Worm (Caenorhabditis elegans) whole organism, dauer: ENCODE measurements around the gene F39H12.1.

Source experiments
- unc-62 ChIP-seq: sonication (generic microtip); optimal IDR thresholded peaks from 2 replicates; lab custom pipeline; 2017; ENCODE audit warnings: missing biosample characterization, missing genetic modification reagents, missing genetic modification characterization

F39H12.1 gene

DNA sequence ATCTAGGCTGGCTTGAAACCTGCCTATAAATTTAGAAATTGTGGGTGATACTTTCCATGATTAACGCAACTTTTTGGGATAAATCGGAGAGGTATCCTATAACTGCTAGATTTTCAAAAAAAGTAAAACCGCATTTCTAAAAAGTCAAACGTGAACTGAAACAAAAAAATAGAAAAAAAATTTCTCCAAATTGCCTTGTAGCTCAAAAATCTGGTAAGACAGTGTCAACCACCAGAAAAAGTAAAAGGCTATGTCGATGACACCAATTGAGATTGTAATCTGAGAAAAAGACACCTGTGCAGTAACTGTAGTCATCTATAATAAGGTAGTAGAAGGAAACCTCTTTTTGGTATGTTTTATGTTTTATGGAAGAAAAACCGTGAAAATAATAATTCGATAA, 6.0 kb upstream of the F39H12.1 start, which contains the start of gene wdr-54:
Gene wdr-54, plus strand, starts transcription at position 301 of the 400 bp plus-strand sequence.
- no peak for TF ChIP-seq unc-62 (GFP tag; lab: Kevin White, UChicago)

DNA sequence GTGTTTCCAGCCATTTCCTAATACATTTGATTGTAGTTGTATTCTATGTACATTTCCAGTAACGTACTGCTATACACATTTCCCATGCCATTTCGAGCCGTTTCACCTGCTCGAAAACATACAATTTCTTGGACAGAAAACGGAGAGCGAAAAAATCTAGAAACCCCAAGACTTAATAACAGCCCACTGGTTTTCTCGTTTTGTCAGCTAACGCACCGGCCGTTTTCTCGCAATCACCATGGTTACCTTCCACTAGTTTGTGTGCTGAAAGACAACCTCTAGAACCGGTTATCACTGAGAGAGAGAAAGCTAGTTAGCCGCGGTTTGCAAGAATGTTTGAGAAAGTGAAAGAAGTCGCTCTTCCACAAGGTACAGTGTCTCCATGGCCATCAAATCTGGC, 4.4 kb upstream of the F39H12.1 start:
- no peak for TF ChIP-seq unc-62 (GFP tag; lab: Kevin White, UChicago)

DNA sequence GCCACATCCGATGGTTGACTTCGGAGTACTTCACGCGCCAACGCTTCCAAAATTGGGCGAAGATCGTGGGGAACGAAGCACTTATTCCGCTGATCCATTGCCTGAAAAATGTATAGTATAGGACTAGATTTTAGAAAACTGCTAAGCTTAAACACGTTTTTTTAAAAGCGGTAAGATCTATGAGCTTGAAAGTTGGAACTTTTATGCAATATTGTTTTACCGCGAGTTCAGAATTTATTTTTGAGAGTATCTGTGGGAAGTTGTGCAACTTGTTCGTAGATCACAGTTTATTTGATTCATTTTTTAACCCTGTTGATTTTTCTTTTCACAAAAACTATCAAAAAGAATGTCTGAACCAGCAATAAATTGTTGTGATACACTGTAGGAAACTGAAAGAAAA, 6.8 kb downstream of the F39H12.1 start, which contains the start of gene F39H12.3:
Gene F39H12.3, minus strand, starts transcription at position 101 of the 400 bp plus-strand sequence.
- no peak for TF ChIP-seq unc-62 (GFP tag; lab: Kevin White, UChicago)

DNA sequence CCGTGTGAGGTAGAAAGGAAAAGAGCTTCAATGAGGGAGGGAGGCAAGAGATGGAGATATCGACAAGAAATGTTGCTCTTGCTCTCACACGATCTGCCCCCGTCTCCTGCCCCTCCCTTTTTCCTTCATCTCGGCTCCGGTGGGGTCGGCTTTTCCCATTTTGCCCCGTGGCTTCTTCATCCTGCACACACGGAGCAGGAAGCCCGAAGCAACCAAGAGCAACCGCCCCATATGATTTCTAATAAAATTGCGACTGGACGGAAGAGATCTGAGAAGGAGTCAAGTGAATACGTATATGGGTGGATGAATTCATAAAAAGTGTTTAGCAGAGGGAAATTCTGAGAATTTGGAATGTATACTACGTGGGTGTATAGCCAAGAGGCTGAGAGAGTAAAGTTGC, 10.1 kb downstream of the F39H12.1 start:
- TF ChIP-seq unc-62 (GFP tag; lab: Kevin White, UChicago) = no peak

DNA sequence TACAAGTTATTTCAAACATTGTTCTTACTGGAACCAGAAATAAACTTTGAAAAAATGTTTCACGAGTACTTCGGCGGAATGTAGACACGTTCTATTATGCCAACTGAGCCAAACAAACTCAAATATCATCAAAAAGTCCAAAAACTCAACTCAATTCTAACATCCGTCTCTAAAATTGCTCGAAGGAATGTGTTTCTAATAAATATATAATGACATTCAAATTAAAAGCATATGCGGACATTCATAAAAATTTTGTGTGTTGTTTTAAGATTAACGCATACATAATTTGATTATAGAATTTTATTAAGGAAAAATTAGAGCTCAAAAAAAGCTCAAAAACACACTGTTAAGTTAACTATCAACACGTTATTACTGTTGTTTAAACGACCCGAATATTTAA, 10.9 kb downstream of the F39H12.1 start:
- TF ChIP-seq unc-62 (GFP tag; lab: Kevin White, UChicago) = no peak

DNA sequence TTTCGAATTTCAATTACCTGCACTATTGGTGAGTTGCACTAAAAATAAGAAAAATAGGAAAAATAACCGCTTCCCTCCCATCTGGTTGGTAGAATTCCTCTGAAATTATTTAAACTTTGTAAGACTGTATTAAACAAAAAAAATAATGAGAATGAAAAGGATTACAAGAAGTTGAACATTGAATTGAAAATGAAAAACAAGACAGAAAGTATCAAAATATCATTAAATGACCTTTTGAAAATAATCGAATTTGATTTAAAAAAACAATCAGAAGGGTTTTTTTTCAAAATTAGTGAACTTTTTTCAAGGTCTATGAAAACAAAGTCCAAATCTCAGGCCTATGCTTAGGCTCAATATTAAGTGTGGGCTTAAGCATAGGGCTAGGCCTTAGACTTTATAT, 16.8 kb downstream of the F39H12.1 start, which contains the start of gene igcm-1:
Gene igcm-1, minus strand, starts transcription at position 101 of the 400 bp plus-strand sequence.
- TF ChIP-seq unc-62 (GFP tag; lab: Kevin White, UChicago) = no peak

DNA sequence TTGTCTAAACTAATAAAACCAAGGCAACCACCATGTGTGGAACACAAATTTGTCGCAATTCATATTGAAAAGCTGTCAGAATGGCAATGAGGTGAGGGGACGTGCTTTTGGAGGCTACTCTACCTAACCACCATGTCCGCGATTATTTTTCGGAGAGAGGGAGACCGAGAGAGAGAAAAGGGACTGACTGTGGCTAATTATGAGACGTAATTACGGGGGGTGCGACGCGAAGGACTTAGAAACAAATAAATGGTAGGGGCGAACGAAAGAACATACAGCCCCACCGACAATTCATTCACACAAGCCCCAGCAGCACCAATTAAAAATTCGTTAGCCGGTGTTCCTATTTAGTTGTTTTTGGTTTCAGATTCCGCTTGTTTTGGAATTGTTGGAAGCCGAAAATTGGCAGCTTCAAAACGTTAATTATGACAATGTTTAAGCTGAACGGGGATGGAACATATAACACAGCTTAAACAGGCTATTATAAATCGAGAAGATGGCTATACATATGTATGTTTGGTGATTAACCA, 18.2 kb downstream of the F39H12.1 start:
- no peak for TF ChIP-seq unc-62 (GFP tag; lab: Kevin White, UChicago)

DNA sequence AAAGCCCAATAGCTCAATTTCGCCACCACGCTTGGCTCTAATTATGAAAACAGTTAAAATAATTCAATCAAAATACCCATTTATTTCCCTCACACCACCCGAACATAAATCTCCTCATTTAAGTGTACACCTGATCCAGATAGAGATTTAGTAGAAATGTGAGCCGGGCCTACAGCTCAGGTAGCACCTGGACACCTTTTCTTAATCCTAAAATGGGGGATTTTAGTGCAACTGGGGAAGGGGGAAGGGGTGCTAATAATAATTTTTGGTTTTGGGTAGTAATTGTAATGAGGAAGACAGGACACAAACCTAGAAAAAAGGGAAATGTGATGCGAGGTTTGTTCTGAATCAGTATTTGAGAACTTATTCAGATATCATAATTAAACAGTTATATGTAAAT, 19.0 kb downstream of the F39H12.1 start:
- TF ChIP-seq unc-62 (GFP tag; lab: Kevin White, UChicago) = no peak

DNA sequence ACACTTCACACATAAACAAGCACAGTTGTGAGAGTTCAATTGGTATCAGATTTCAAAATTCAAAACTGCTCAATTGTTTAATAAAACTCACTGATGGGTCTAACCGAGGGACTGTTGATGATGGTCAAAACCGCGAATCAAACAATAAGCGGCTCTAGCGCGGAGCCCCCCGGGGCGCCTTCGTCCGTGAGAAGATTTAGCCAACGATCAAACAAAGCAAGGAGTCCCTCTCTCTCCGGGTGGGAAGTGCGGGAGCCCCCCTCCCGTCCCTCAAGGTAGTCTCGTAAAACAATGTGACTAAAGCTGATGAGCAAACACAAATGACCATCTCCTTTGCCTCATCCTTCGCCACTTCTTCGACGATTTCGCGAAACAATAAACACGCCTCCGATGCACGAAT, 23.1 kb downstream of the F39H12.1 start:
- TF ChIP-seq unc-62 (GFP tag; lab: Kevin White, UChicago) = no peak

DNA sequence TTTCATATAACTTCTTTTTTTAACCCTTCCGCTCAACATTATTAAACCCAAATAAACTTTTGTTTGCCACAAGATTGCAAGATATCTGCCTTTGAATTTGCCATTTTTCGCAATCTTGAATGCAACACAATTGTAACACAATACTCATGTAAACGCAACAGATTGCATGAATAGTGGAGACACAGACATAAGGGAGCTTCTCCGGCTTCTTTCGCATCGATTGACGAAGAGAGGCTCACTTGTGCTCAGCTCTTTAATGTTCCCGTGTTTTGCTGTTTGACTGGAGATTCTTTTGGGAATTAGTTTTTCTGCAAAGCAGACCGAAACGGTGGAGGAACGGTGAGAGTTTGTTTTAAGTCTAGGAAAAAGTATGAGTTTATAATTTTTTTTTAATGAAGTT, 24.8 kb downstream of the F39H12.1 start, which contains the start of gene F56F10.2:
Gene F56F10.2, plus strand, starts transcription at position 215 of the 400 bp plus-strand sequence.
- no peak for TF ChIP-seq unc-62 (GFP tag; lab: Kevin White, UChicago)

DNA sequence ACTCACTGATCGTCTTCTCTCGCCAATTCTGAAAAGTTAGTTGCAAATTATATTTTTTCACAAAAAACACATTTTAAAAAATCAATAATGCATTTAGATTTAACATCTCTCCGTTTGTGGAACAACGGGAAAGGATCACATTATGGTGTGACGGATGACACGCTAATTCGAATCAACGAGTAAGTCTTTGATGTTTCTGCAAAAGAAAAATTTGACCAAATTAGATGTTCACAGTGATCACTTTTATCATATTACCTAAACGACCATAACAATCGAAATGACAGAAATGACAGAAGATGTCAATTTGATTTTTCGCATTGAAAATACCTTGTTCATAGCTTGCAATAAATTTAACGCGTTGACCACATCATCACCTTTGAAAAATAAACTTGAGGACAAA, 26.8 kb downstream of the F39H12.1 start:
- TF ChIP-seq unc-62 (GFP tag; lab: Kevin White, UChicago) = no peak

DNA sequence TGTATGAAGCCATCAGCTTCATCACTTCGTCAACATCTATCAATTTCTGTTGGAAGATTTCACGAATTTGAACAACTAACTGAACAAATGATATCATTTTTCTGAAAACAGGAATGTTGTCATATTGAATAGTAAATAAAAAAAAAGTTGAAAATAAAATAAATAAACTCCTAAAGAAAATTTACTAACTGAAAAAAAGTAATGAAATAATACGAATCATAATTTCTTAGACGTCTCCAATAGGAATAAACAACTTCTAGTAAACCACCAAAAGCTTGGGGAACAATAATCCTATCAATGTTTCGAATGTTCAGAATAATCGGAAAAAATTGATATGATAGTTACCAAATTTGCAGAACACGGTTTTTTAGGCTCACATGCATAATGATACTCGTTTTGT, 28.9 kb downstream of the F39H12.1 start, which contains the start of gene cdo-1:
Gene cdo-1, minus strand, starts transcription at position 101 of the 400 bp plus-strand sequence.
- no peak for TF ChIP-seq unc-62 (GFP tag; lab: Kevin White, UChicago)

DNA sequence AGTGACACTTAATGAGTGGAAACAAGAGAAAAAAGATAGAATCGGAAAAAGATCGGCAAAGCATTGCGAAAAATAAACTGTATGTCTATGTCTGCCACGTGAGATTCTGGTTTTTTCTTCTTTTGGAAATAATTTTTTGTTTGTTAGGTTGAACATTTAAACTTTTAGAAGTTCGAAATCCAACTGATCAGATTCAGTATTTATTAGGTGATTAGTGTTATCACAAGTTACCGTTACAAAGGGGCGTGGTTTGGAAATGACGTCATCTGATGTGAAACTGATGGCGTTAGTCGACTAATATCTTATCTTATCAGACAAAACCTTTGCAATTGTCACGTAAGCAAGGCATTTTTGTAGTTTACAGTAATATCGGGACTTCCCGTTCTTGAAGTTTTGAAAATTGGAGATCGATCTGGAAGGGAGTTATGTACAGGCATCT, 29.7 kb downstream of the F39H12.1 start:
- no peak for TF ChIP-seq unc-62 (GFP tag; lab: Kevin White, UChicago)

DNA sequence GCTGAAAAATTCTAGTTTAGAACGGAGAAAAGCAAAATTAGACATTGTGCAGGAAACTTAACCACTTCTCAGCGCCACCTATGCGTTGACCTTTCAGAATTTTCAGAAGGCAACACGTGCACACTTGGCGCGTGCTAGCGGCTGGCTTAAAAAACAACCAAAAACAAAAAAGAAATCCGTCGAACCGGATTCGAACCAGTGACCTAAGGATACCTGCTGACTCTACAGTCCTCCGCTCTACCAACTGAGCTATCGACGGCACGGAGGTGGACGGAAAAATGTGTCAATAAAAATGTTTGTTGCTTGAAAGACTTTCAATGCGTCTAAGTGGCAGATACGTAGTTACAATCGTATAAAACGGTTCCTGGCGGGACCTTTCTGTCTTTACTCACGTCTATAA, 30.6 kb downstream of the F39H12.1 start:
- no peak for TF ChIP-seq unc-62 (GFP tag; lab: Kevin White, UChicago)

DNA sequence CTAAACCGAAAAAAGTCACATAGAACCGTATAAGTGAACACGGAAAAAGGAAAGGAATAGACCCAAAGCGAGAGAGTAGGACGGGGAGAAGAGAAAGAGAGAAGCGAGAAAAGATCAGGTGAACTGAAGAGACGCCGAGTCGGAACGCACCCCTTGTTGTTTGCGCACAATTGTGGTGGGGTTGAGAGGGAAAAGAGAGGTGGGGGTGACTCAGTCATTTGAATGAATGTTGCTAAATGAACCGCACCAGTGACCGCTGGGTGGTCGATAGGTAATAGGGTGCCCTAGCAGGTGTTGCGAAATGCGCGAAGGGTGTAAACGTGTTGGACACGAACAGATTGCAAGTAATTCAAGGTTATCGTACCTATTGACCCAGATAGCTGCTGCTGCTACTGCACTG, 36.4 kb downstream of the F39H12.1 start, which contains the start of gene lgl-1:
Gene lgl-1, minus strand, starts transcription at position 70 of the 400 bp plus-strand sequence.
- no peak for TF ChIP-seq unc-62 (GFP tag; lab: Kevin White, UChicago)

DNA sequence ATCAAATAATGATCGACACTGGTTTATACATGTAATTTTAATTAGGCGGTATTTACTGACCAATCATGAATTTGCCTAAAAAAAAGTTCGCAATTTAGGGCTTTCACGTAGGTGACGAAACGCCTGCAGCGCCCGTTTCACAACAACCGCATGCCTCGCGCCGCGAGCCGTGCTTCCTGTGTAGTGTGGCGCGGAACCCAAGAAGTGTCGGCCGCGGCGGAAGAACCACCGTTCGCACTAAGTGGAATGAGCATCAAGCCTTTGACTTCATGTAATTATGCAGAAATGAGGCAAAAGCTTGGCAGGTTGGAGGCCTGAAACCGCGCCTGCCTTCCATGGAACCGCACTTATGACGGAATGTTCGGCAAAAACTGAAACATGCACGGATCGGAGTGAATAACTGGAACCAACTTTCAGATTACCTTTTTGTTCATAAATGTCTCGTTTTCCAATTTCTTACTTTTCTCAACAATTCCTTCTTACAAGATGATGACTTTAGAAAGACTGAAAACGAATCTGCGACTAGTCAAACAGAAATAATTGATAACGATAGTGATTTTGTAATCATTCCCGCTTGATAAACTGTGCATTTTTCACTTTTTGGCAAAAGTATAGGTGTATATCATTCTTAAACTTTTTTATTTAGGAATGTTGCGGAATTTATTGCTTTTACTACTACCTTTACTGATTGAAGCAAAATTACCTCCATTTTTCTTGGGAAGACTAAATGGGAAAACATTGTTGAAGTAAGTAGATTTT, 37.6 kb downstream of the F39H12.1 start, which contains the start of gene F56F10.1:
Gene F56F10.1, plus strand, starts transcription at position 647 of the 759 bp plus-strand sequence.
- no peak for TF ChIP-seq unc-62 (GFP tag; lab: Kevin White, UChicago)
